Worm (Caenorhabditis elegans) whole organism, mixed stage, embryonic: Measurements from ENCODE around the gene rde-1.
A peak's percentile ranks its signal among the peaks of the same experiment; 100 is the strongest.

ENCODE experiments used
- M03D4.4 ChIP-seq: sonication (generic microtip); optimal IDR thresholded peaks from 2 replicates; lab custom pipeline; 2017; ENCODE audit warnings: mild to moderate bottlenecking, missing genetic modification characterization, missing compliant biosample characterization
- bed-3 ChIP-seq: fragments of 200-800 bp; sonication (Bioruptor generic); optimal IDR thresholded peaks from 3 replicates; lab custom pipeline; 2018; ENCODE audit warnings: mild to moderate bottlenecking, missing genetic modification characterization, moderate library complexity, missing compliant biosample characterization
- blmp-1 ChIP-seq: fragments of 150-350 bp; optimal IDR thresholded peaks from 2 replicates; lab custom pipeline; 2014; ENCODE audit warnings: missing biosample characterization, missing genetic modification characterization
- ceh-39 ChIP-seq: fragments of 150-350 bp; optimal IDR thresholded peaks from 2 replicates; lab custom pipeline; 2014; ENCODE audit warnings: missing biosample characterization, missing genetic modification characterization
- ceh-43 ChIP-seq: fragments of 200-800 bp; sonication (Bioruptor generic); optimal IDR thresholded peaks from 2 replicates; lab custom pipeline; 2018; ENCODE audit warnings: mild to moderate bottlenecking, missing genetic modification characterization, moderate library complexity, missing compliant biosample characterization
- ceh-83 ChIP-seq: fragments of 200-800 bp; sonication (Bioruptor generic); optimal IDR thresholded peaks from 2 replicates; lab custom pipeline; 2018; ENCODE audit warnings: mild to moderate bottlenecking, missing genetic modification characterization, missing compliant biosample characterization
- ces-1 ChIP-seq: fragments of 150-350 bp; optimal IDR thresholded peaks from 2 replicates; lab custom pipeline; 2014; ENCODE audit warnings: missing biosample characterization, missing genetic modification reagents, missing genetic modification characterization
- cnd-1 ChIP-seq: fragments of 200-800 bp; sonication (Bioruptor generic); optimal IDR thresholded peaks from 2 replicates; lab custom pipeline; 2018; ENCODE audit warnings: mild to moderate bottlenecking, missing genetic modification characterization, missing compliant biosample characterization
- drap-1 ChIP-seq: fragments of 200-800 bp; sonication (Bioruptor generic); optimal IDR thresholded peaks from 3 replicates; lab custom pipeline; 2018; ENCODE audit warnings: mild to moderate bottlenecking, missing genetic modification characterization, missing compliant biosample characterization
- elt-1 ChIP-seq: sonication (generic microtip); optimal IDR thresholded peaks from 2 replicates; lab custom pipeline; 2017; ENCODE audit warnings: missing genetic modification characterization, mild to moderate bottlenecking, missing compliant biosample characterization, antibody characterized with exemption, moderate library complexity, borderline replicate concordance; ENCODE audit not compliant: insufficient read depth
- elt-3 ChIP-seq: fragments of 150-350 bp; optimal IDR thresholded peaks from 2 replicates; lab custom pipeline; 2014; ENCODE audit warnings: missing biosample characterization, missing genetic modification characterization
- flh-1 ChIP-seq: fragments of 200-800 bp; sonication (Bioruptor generic); optimal IDR thresholded peaks from 2 replicates; lab custom pipeline; 2018; ENCODE audit warnings: mild to moderate bottlenecking, missing genetic modification characterization, moderate library complexity, missing compliant biosample characterization
- ham-2 ChIP-seq: fragments of 200-800 bp; sonication (Bioruptor generic); optimal IDR thresholded peaks from 2 replicates; lab custom pipeline; 2018; ENCODE audit warnings: mild to moderate bottlenecking, missing genetic modification characterization, missing compliant biosample characterization
- hlh-1 ChIP-seq: fragments of 150-350 bp; optimal IDR thresholded peaks from 2 replicates; lab custom pipeline; 2014; ENCODE audit warnings: missing biosample characterization, missing genetic modification reagents, missing genetic modification characterization
- lin-13 ChIP-seq: fragments of 150-350 bp; optimal IDR thresholded peaks from 2 replicates; lab custom pipeline; 2014; ENCODE audit warnings: missing biosample characterization, missing genetic modification characterization
- lin-32 ChIP-seq: fragments of 200-800 bp; sonication (Bioruptor generic); optimal IDR thresholded peaks from 2 replicates; lab custom pipeline; 2018; ENCODE audit warnings: mild to moderate bottlenecking, missing genetic modification characterization, missing compliant biosample characterization
- lsy-2 ChIP-seq: fragments of 150-350 bp; optimal IDR thresholded peaks from 2 replicates; lab custom pipeline; 2014; ENCODE audit warnings: missing biosample characterization, missing genetic modification characterization
- mab-5 ChIP-seq: fragments of 150-350 bp; optimal IDR thresholded peaks from 2 replicates; lab custom pipeline; 2014; ENCODE audit warnings: missing biosample characterization, missing genetic modification characterization
- mep-1 ChIP-seq: fragments of 150-350 bp; optimal IDR thresholded peaks from 2 replicates; lab custom pipeline; 2017; ENCODE audit warnings: missing biosample characterization, missing genetic modification reagents, missing genetic modification characterization, inconsistent platforms
- mls-2 ChIP-seq: sonication (generic microtip); optimal IDR thresholded peaks from 2 replicates; lab custom pipeline; 2016; ENCODE audit warnings: mild to moderate bottlenecking, missing genetic modification characterization, moderate library complexity, missing compliant biosample characterization
- nhr-12 ChIP-seq: fragments of 150-350 bp; optimal IDR thresholded peaks from 2 replicates; lab custom pipeline; 2014; ENCODE audit warnings: missing biosample characterization, missing genetic modification characterization
- nhr-2 ChIP-seq: fragments of 150-350 bp; optimal IDR thresholded peaks from 2 replicates; lab custom pipeline; 2014; ENCODE audit warnings: missing biosample characterization, missing genetic modification characterization
- nhr-237 ChIP-seq: fragments of 150-350 bp; optimal IDR thresholded peaks from 2 replicates; lab custom pipeline; 2014; ENCODE audit warnings: missing biosample characterization, missing genetic modification characterization
- nhr-28 ChIP-seq: fragments of 150-350 bp; optimal IDR thresholded peaks from 2 replicates; lab custom pipeline; 2014; ENCODE audit warnings: missing biosample characterization, missing genetic modification characterization
- nhr-76 ChIP-seq: sonication (generic microtip); optimal IDR thresholded peaks from 2 replicates; lab custom pipeline; 2017; ENCODE audit warnings: missing biosample characterization, missing genetic modification characterization
- pha-4 ChIP-seq: fragments of 150-350 bp; optimal IDR thresholded peaks from 2 replicates; lab custom pipeline; 2018; ENCODE audit warnings: missing biosample characterization, missing genetic modification reagents, missing genetic modification characterization
- sem-2 ChIP-seq: fragments of 200-800 bp; sonication (Bioruptor generic); optimal IDR thresholded peaks from 2 replicates; lab custom pipeline; 2018; ENCODE audit warnings: mild to moderate bottlenecking, missing genetic modification characterization, missing compliant biosample characterization
- snpc-4 ChIP-seq: fragments of 150-350 bp; optimal IDR thresholded peaks from 2 replicates; lab custom pipeline; 2014; ENCODE audit warnings: missing biosample characterization, missing genetic modification characterization
- sptf-1 ChIP-seq: sonication (generic microtip); optimal IDR thresholded peaks from 2 replicates; lab custom pipeline; 2017; ENCODE audit warnings: mild to moderate bottlenecking, missing genetic modification characterization, moderate library complexity, missing compliant biosample characterization
- tbx-8 ChIP-seq: fragments of 200-800 bp; sonication (Bioruptor generic); optimal IDR thresholded peaks from 2 replicates; lab custom pipeline; 2018; ENCODE audit warnings: mild to moderate bottlenecking, missing genetic modification characterization, moderate library complexity, missing compliant biosample characterization
- unc-120 ChIP-seq: sonication (generic microtip); optimal IDR thresholded peaks from 2 replicates; lab custom pipeline; 2017; ENCODE audit warnings: missing genetic modification characterization, missing compliant biosample characterization; ENCODE audit not compliant: poor library complexity, severe bottlenecking
- unc-39 ChIP-seq: fragments of 150-350 bp; optimal IDR thresholded peaks from 2 replicates; lab custom pipeline; 2014; ENCODE audit warnings: missing biosample characterization, missing genetic modification characterization
- unc-62 ChIP-seq: fragments of 150-350 bp; optimal IDR thresholded peaks from 2 replicates; lab custom pipeline; 2014; ENCODE audit warnings: missing biosample characterization, missing genetic modification reagents, missing genetic modification characterization
- zip-8 ChIP-seq: fragments of 150-350 bp; optimal IDR thresholded peaks from 2 replicates; lab custom pipeline; 2014; ENCODE audit warnings: missing biosample characterization, missing genetic modification characterization
- ztf-11 ChIP-seq: fragments of 150-350 bp; optimal IDR thresholded peaks from 2 replicates; lab custom pipeline; 2014; ENCODE audit warnings: missing biosample characterization, missing genetic modification characterization

Gene rde-1

DNA sequence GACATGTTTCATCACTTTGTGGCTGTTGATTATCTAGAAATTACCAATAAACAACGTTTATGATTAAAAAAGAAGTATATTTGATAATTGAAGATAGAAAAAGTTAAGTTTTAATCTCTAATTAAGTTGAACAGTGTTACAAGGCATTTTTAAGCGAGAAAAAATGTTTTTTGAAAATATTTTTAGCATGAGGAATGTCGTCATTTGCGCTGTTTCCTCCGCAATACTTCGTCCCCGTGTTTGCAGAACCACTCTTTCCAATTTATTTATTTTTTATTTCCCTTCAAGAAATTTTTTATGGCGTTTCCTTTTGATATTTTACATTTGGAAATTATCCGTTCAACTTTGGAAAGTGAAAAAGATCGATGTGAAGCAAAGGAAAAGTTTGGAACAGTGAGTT is at the start of gene rde-1, which contains the start of gene trpp-6:
Gene rde-1, minus strand, starts transcription at position 33 of the 400 bp plus-strand sequence.
Gene trpp-6, plus strand, starts transcription at position 286 of the 400 bp plus-strand sequence.
- TF ChIP-seq nhr-2 (tag; lab: Kevin White, UChicago) (no peak), unc-120 (tag; lab: Kevin White, UChicago) (no peak), lin-32 (no peak), mls-2 (tag; lab: Kevin White, UChicago) (no peak), lsy-2 (no peak), zip-8 (tag; lab: Kevin White, UChicago) (no peak), snpc-4 (tag; lab: Kevin White, UChicago) (no peak), pha-4 (tag; lab: Kevin White, UChicago) (no peak), tbx-8 (GFP tag; lab: Kevin White, UChicago) (no peak), unc-39 (no peak), nhr-237 (tag; lab: Kevin White, UChicago) (no peak), ceh-43 (GFP tag; lab: Kevin White, UChicago) (no peak), elt-1 (tag; lab: Kevin White, UChicago) (no peak), ceh-39 (tag; lab: Kevin White, UChicago) (no peak), ztf-11 (tag; lab: Kevin White, UChicago) (no peak)

DNA sequence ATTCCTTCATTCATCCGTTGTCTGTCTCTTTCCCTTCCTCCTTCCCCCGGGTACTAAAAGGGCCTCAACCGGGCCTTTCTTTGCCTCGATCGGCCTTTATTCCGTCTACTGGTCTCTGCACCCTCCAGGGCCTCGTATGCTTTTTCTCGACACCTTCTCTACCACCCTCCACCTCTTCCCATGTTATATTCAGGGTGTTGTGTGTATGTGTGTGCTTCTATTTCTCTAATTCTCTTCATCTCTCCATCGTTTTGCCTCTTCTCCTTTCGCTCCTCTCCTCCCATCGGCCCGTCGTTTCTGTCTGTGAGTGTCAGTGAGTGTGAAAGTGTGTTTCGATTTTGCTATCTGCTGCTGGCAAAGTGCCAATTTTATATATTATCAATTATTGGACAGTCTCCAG is 48.4 kb upstream of the rde-1 start:
- TF ChIP-seq cnd-1 (tag; lab: Kevin White, UChicago) (peak; percentile 11), nhr-76 (no peak), ham-2 (GFP tag; lab: Kevin White, UChicago) (peak; percentile 41), ceh-39 (tag; lab: Kevin White, UChicago) (peak; percentile 29), pha-4 (tag; lab: Kevin White, UChicago) (peak; percentile 22), blmp-1 (tag; lab: Kevin White, UChicago) (no peak), unc-39 (no peak), lin-13 (tag; lab: Kevin White, UChicago) (peak; percentile 69), nhr-28 (tag; lab: Kevin White, UChicago) (no peak), ztf-11 (tag; lab: Kevin White, UChicago) (no peak), ceh-43 (GFP tag; lab: Kevin White, UChicago) (no peak), tbx-8 (GFP tag; lab: Kevin White, UChicago) (no peak), elt-3 (tag; lab: Kevin White, UChicago) (no peak), mep-1 (tag; lab: Kevin White, UChicago) (peak; percentile 50), mab-5 (tag; lab: Kevin White, UChicago) (no peak), nhr-12 (tag; lab: Kevin White, UChicago) (no peak), lin-32 (no peak), flh-1 (GFP tag; lab: Kevin White, UChicago) (no peak), unc-120 (tag; lab: Kevin White, UChicago) (peak; percentile 78), M03D4.4 (tag; lab: Kevin White, UChicago) (peak; percentile 10), bed-3 (GFP tag; lab: Kevin White, UChicago) (peak; percentile 20), nhr-2 (tag; lab: Kevin White, UChicago) (peak; percentile 67), ces-1 (GFP tag; lab: Kevin White, UChicago) (peak; percentile 58), mls-2 (tag; lab: Kevin White, UChicago) (peak; percentile 63), unc-62 (peak; percentile 49), drap-1 (GFP tag; lab: Kevin White, UChicago) (peak; percentile 18), sptf-1 (tag; lab: Kevin White, UChicago) (peak; percentile 68), zip-8 (tag; lab: Kevin White, UChicago) (no peak), elt-1 (tag; lab: Kevin White, UChicago) (no peak), snpc-4 (tag; lab: Kevin White, UChicago) (no peak), lsy-2 (peak; percentile 74), nhr-237 (tag; lab: Kevin White, UChicago) (peak; percentile 15), sem-2 (GFP tag; lab: Kevin White, UChicago) (no peak), ceh-83 (GFP tag; lab: Kevin White, UChicago) (no peak), hlh-1 (peak; percentile 60)
- TF ChIP-seq, all 35 proteins: peak for 18

- TF ChIP-seq unc-39, result no peak
- TF ChIP-seq nhr-2 (tag; lab: Kevin White, UChicago), result no peak
- no peak for TF ChIP-seq flh-1 (GFP tag; lab: Kevin White, UChicago)
- TF ChIP-seq zip-8 (tag; lab: Kevin White, UChicago), result no peak
- TF ChIP-seq sem-2 (GFP tag; lab: Kevin White, UChicago), result no peak
- no peak for TF ChIP-seq snpc-4 (tag; lab: Kevin White, UChicago)
- TF ChIP-seq mls-2 (tag; lab: Kevin White, UChicago), result no peak
- no peak for TF ChIP-seq ceh-43 (GFP tag; lab: Kevin White, UChicago)
- TF ChIP-seq, all 35 proteins: peak for 0
Observed at ce11 chrV:10037040-10037439, 45.6 kb upstream of the rde-1 start, which contains the start of gene F57A8.1. TSS of gene F57A8.1 (plus strand) at chrV:10037340.
